Worm (Caenorhabditis elegans): ENCODE results near the gene ttr-16.

ce11 chrIV:11092502-11093080 is 28.7 kb upstream of the ttr-16 start, which contains the start of gene bcc-1:
- TF ChIP-seq nhr-28 (tag; optimal IDR thresholded peaks at IDR 0.05): no peak
- no peak for TF ChIP-seq elt-1 (tag; optimal IDR thresholded peaks at IDR 0.05; ENCODE audit: borderline replicate concordance, insufficient read depth)
- TF ChIP-seq nhr-76 (tag; optimal IDR thresholded peaks at IDR 0.05): no peak
- no peak for TF ChIP-seq nhr-237 (tag; optimal IDR thresholded peaks at IDR 0.05)
- TF ChIP-seq sptf-1 (tag; optimal IDR thresholded peaks at IDR 0.05): no peak

Data from whole organism, mixed stage, embryonic.